Fruit fly (Drosophila melanogaster) whole organism, embryonic: Measurements from ENCODE around the gene Csp.

Source experiments
- Atf3 ChIP-seq: fragments of 200-800 bp; sonication (Bioruptor generic); optimal IDR thresholded peaks from 3 replicates; lab custom pipeline; 2016; ENCODE audit warnings: missing biosample characterization, missing genetic modification characterization
- BEAF-32 ChIP-seq: fragments of 200-800 bp; sonication (Bioruptor generic); optimal IDR thresholded peaks from 3 replicates; lab custom pipeline; 2017; ENCODE audit warnings: missing biosample characterization, missing genetic modification characterization, mild to moderate bottlenecking, moderate library complexity, missing genetic modification reagents
- CG10366 ChIP-seq: fragments of 200-800 bp; sonication (Bioruptor generic); IDR thresholded peaks from 2 replicates; pipeline ENCODE4 v1.3.6; 2022; ENCODE audit warnings: missing biosample characterization, missing genetic modification characterization
- CG10565 ChIP-seq: fragments of 200-800 bp; sonication (Bioruptor generic); optimal IDR thresholded peaks from 3 replicates; lab custom pipeline; 2016; ENCODE audit warnings: missing biosample characterization, mild to moderate bottlenecking, missing genetic modification characterization
- CG12104 ChIP-seq: fragments of 200-800 bp; sonication (Bioruptor generic); optimal IDR thresholded peaks from 3 replicates; lab custom pipeline; 2016; ENCODE audit warnings: missing biosample characterization, missing genetic modification characterization
- CG13123 ChIP-seq: fragments of 200-800 bp; sonication (Bioruptor generic); optimal IDR thresholded peaks from 2 replicates; lab custom pipeline; 2016; ENCODE audit warnings: missing biosample characterization, missing genetic modification characterization
- CG13624 ChIP-seq: fragments of 200-800 bp; sonication (Bioruptor generic); optimal IDR thresholded peaks from 2 replicates; lab custom pipeline; 2016; ENCODE audit warnings: missing biosample characterization, missing genetic modification characterization
- CG18476 ChIP-seq: fragments of 200-800 bp; sonication (Bioruptor generic); optimal IDR thresholded peaks from 2 replicates; lab custom pipeline; 2016; ENCODE audit warnings: missing biosample characterization, mild to moderate bottlenecking, missing genetic modification characterization
- CG2116 ChIP-seq: fragments of 200-800 bp; sonication (Bioruptor generic); optimal IDR thresholded peaks from 3 replicates; lab custom pipeline; 2018; ENCODE audit warnings: missing biosample characterization, mild to moderate bottlenecking, missing genetic modification characterization
- CG2120 ChIP-seq: fragments of 200-800 bp; sonication (Bioruptor generic); optimal IDR thresholded peaks from 3 replicates; lab custom pipeline; 2016; ENCODE audit warnings: missing biosample characterization, missing genetic modification characterization
- CG2199 ChIP-seq: fragments of 200-800 bp; sonication (Bioruptor generic); IDR thresholded peaks from 3 replicates; pipeline ENCODE4 v1.3.6; 2022; ENCODE audit warnings: missing biosample characterization, missing genetic modification characterization
- CG31224 ChIP-seq: fragments of 200-800 bp; sonication (Bioruptor generic); IDR thresholded peaks from 2 replicates; pipeline ENCODE4 v1.3.6; 2022; ENCODE audit warnings: missing biosample characterization, missing genetic modification characterization
- CG32767 ChIP-seq: fragments of 200-800 bp; sonication (Bioruptor generic); IDR thresholded peaks from 2 replicates; pipeline ENCODE4 v1.3.6; 2022; ENCODE audit warnings: missing biosample characterization, missing genetic modification characterization
- CG4360 ChIP-seq: fragments of 200-800 bp; sonication (Bioruptor generic); IDR thresholded peaks from 2 replicates; pipeline ENCODE4 v1.3.6; 2022; ENCODE audit warnings: missing biosample characterization, missing genetic modification characterization
- CG4707 ChIP-seq: fragments of 200-800 bp; sonication (Bioruptor generic); optimal IDR thresholded peaks from 2 replicates; lab custom pipeline; 2018; ENCODE audit warnings: missing biosample characterization, mild to moderate bottlenecking, missing genetic modification characterization, moderate library complexity
- CG6254 ChIP-seq: fragments of 200-800 bp; sonication (Bioruptor generic); optimal IDR thresholded peaks from 3 replicates; lab custom pipeline; 2017; ENCODE audit warnings: mild to moderate bottlenecking, missing biosample characterization, missing genetic modification reagents, missing genetic modification characterization
- CG6654 ChIP-seq: fragments of 200-800 bp; sonication (Bioruptor generic); optimal IDR thresholded peaks from 2 replicates; lab custom pipeline; 2017; ENCODE audit warnings: missing biosample characterization, mild to moderate bottlenecking, missing genetic modification characterization
- CG6791 ChIP-seq: fragments of 200-800 bp; sonication (Bioruptor generic); IDR thresholded peaks from 3 replicates; pipeline ENCODE4 v1.3.6; 2022; ENCODE audit warnings: missing biosample characterization, missing genetic modification characterization; ENCODE audit not compliant: partially characterized antibody
- CG7271 ChIP-seq: fragments of 200-800 bp; sonication (Bioruptor generic); optimal IDR thresholded peaks from 2 replicates; lab custom pipeline; 2018; ENCODE audit warnings: missing biosample characterization, mild to moderate bottlenecking, missing genetic modification characterization, moderate library complexity
- CG8765 ChIP-seq: fragments of 200-800 bp; sonication (Bioruptor generic); IDR thresholded peaks from 2 replicates; pipeline ENCODE4 v1.3.6; 2022; ENCODE audit warnings: missing biosample characterization, missing genetic modification characterization
- Doc2 ChIP-seq: fragments of 200-800 bp; sonication (Bioruptor generic); IDR thresholded peaks from 2 replicates; pipeline ENCODE4 v1.3.6; 2022; ENCODE audit warnings: missing biosample characterization, missing genetic modification characterization
- Elba2 ChIP-seq: fragments of 200-800 bp; sonication (Bioruptor generic); optimal IDR thresholded peaks from 3 replicates; lab custom pipeline; 2016; ENCODE audit warnings: missing biosample characterization, missing genetic modification characterization
- Kr ChIP-seq: fragments of 200-800 bp; sonication (Bioruptor generic); optimal IDR thresholded peaks from 2 replicates; lab custom pipeline; 2017; ENCODE audit warnings: missing biosample characterization, mild to moderate bottlenecking, missing genetic modification characterization
- Taf1 ChIP-seq: fragments of 200-800 bp; sonication (Bioruptor generic); IDR thresholded peaks from 2 replicates; pipeline ENCODE4 v1.3.6; 2022; ENCODE audit warnings: missing biosample characterization, missing genetic modification characterization
- Vsx1 ChIP-seq: fragments of 200-800 bp; sonication (Bioruptor generic); optimal IDR thresholded peaks from 2 replicates; lab custom pipeline; 2017; ENCODE audit warnings: missing biosample characterization, mild to moderate bottlenecking, missing genetic modification characterization, missing genetic modification reagents
- Xrp1 ChIP-seq: fragments of 200-800 bp; sonication (Bioruptor generic); IDR thresholded peaks from 2 replicates; pipeline ENCODE4 v1.3.6; 2022; ENCODE audit warnings: missing biosample characterization, missing genetic modification characterization
- ab ChIP-seq: fragments of 200-800 bp; sonication (Bioruptor generic); optimal IDR thresholded peaks from 2 replicates; lab custom pipeline; 2016; ENCODE audit warnings: missing biosample characterization, missing genetic modification characterization
- amos ChIP-seq: fragments of 200-800 bp; sonication (Bioruptor generic); IDR thresholded peaks from 2 replicates; pipeline ENCODE4 v1.3.6; 2022; ENCODE audit warnings: missing biosample characterization, missing genetic modification characterization; ENCODE audit not compliant: partially characterized antibody
- bigmax ChIP-seq: fragments of 200-800 bp; sonication (Bioruptor generic); optimal IDR thresholded peaks from 2 replicates; lab custom pipeline; 2018; ENCODE audit warnings: missing biosample characterization, mild to moderate bottlenecking, missing genetic modification characterization
- croc ChIP-seq: fragments of 200-800 bp; sonication (Bioruptor generic); conservative IDR thresholded peaks from 3 replicates; pipeline ENCODE4 v1.3.6; 2022; ENCODE audit warnings: missing biosample characterization, missing genetic modification characterization
- da ChIP-seq: fragments of 200-800 bp; sonication (Bioruptor generic); optimal IDR thresholded peaks from 2 replicates; lab custom pipeline; 2016; ENCODE audit warnings: missing biosample characterization, missing genetic modification characterization
- emc ChIP-seq: fragments of 200-800 bp; sonication (Bioruptor generic); optimal IDR thresholded peaks from 2 replicates; lab custom pipeline; 2016; ENCODE audit warnings: missing biosample characterization, missing genetic modification characterization
- gcm ChIP-seq: fragments of 200-800 bp; sonication (Bioruptor generic); optimal IDR thresholded peaks from 2 replicates; lab custom pipeline; 2019; ENCODE audit warnings: missing biosample characterization, mild to moderate bottlenecking, missing genetic modification characterization, moderate library complexity
- gfzf ChIP-seq: fragments of 200-800 bp; sonication (Bioruptor generic); optimal IDR thresholded peaks from 2 replicates; lab custom pipeline; 2016; ENCODE audit warnings: missing biosample characterization, mild to moderate bottlenecking, missing genetic modification characterization, moderate library complexity
- h ChIP-seq: fragments of >200 bp; optimal IDR thresholded peaks from 2 replicates; lab custom pipeline; 2017
- hb ChIP-seq: fragments of 200-800 bp; sonication (Bioruptor generic); IDR thresholded peaks from 3 replicates; pipeline ENCODE4 v1.3.6; 2022; ENCODE audit warnings: missing biosample characterization, missing genetic modification characterization; ENCODE audit not compliant: partially characterized antibody
- jigr1 ChIP-seq: fragments of 200-800 bp; sonication (Bioruptor generic); IDR thresholded peaks from 3 replicates; pipeline ENCODE4 v1.3.6; 2022; ENCODE audit warnings: missing biosample characterization, missing genetic modification characterization
- kni ChIP-seq: fragments of 200-800 bp; sonication (Bioruptor generic); optimal IDR thresholded peaks from 3 replicates; lab custom pipeline; 2017; ENCODE audit warnings: mild to moderate bottlenecking, missing biosample characterization, missing genetic modification reagents, missing genetic modification characterization
- lilli ChIP-seq: fragments of 200-800 bp; sonication (Bioruptor generic); optimal IDR thresholded peaks from 3 replicates; lab custom pipeline; 2016; ENCODE audit warnings: missing biosample characterization, missing genetic modification characterization
- nmo ChIP-seq: fragments of 200-800 bp; sonication (Bioruptor generic); optimal IDR thresholded peaks from 2 replicates; lab custom pipeline; 2018; ENCODE audit warnings: missing biosample characterization, mild to moderate bottlenecking, missing genetic modification characterization, moderate library complexity
- org-1 ChIP-seq: fragments of 200-800 bp; sonication (Bioruptor generic); optimal IDR thresholded peaks from 2 replicates; lab custom pipeline; 2017; ENCODE audit warnings: missing biosample characterization, missing genetic modification characterization
- p53 ChIP-seq: fragments of 200-800 bp; sonication (Bioruptor generic); optimal IDR thresholded peaks from 2 replicates; lab custom pipeline; 2016; ENCODE audit warnings: missing biosample characterization, missing genetic modification characterization
- prd ChIP-seq, 3 experiments: fragments of >200 bp in 2 of 3; fragments of 200-800 bp in 1 of 3; sonication (Bioruptor generic) in 1 of 3; optimal IDR thresholded peaks in 2 of 3; IDR thresholded peaks in 1 of 3; 2 replicates in 2 of 3; 3 replicates in 1 of 3; pipeline versions ENCODE4 v1.3.6 to Lab custom; 2017 to 2022; ENCODE audit warnings: missing biosample characterization in 1 of 3, missing genetic modification characterization in 1 of 3
- psq ChIP-seq: fragments of 200-800 bp; sonication (Bioruptor generic); optimal IDR thresholded peaks from 2 replicates; lab custom pipeline; 2017; ENCODE audit warnings: missing biosample characterization, missing genetic modification characterization
- scrt ChIP-seq: fragments of 200-800 bp; sonication (Bioruptor generic); optimal IDR thresholded peaks from 2 replicates; lab custom pipeline; 2018; ENCODE audit warnings: missing biosample characterization, mild to moderate bottlenecking, missing genetic modification characterization, moderate library complexity
- trh ChIP-seq: fragments of 200-800 bp; sonication (Bioruptor generic); optimal IDR thresholded peaks from 2 replicates; lab custom pipeline; 2016; ENCODE audit warnings: missing biosample characterization, missing genetic modification characterization
- tx ChIP-seq: fragments of 200-800 bp; sonication (Bioruptor generic); optimal IDR thresholded peaks from 2 replicates; lab custom pipeline; 2016; ENCODE audit warnings: missing biosample characterization, missing genetic modification characterization
- unc-4 ChIP-seq: fragments of 200-800 bp; sonication (Bioruptor generic); IDR thresholded peaks from 2 replicates; pipeline ENCODE4 v1.3.6; 2022; ENCODE audit warnings: missing biosample characterization, missing genetic modification characterization; ENCODE audit not compliant: partially characterized antibody
- wdn ChIP-seq: fragments of 200-800 bp; sonication (Bioruptor generic); IDR thresholded peaks from 2 replicates; pipeline ENCODE4 v1.3.6; 2022; ENCODE audit warnings: missing biosample characterization, missing genetic modification characterization
- wor ChIP-seq: fragments of 200-800 bp; sonication (Bioruptor generic); IDR thresholded peaks from 2 replicates; pipeline ENCODE4 v1.3.6; 2022; ENCODE audit warnings: missing biosample characterization, missing genetic modification characterization
- z ChIP-seq: fragments of 200-800 bp; sonication (Bioruptor generic); IDR thresholded peaks from 3 replicates; pipeline ENCODE4 v1.3.6; 2022; ENCODE audit warnings: missing biosample characterization, missing genetic modification characterization
- zfh2 ChIP-seq: fragments of 200-800 bp; sonication (Bioruptor generic); optimal IDR thresholded peaks from 2 replicates; lab custom pipeline; 2016; ENCODE audit warnings: missing biosample characterization, missing genetic modification characterization

Csp gene

dm6 chr3L:22276614-22277013, 9.4 kb downstream of the Csp start (continued):
- no peak for TF ChIP-seq CG12104 (GFP tag; lab: Kevin White, UChicago)
- TF ChIP-seq bigmax: no peak
- TF ChIP-seq gcm (GFP tag; lab: Kevin White, UChicago): no peak
- no peak for TF ChIP-seq CG8765 (GFP tag; lab: Robert Waterston, UW)
- TF ChIP-seq tx (GFP tag; lab: Kevin White, UChicago): no peak
- TF ChIP-seq CG13123 (GFP tag; lab: Kevin White, UChicago): no peak
- peak; percentile 10 for TF ChIP-seq org-1 (GFP tag; lab: Kevin White, UChicago)
- no peak for TF ChIP-seq Doc2 (GFP tag; lab: Robert Waterston, UW)
- TF ChIP-seq Vsx1: no peak
- 0 out of 2 replicates have a peak, but pooled peaks have one; percentile 5 for TF ChIP-seq wdn (GFP tag; lab: Robert Waterston, UW)
- TF ChIP-seq da (GFP tag; lab: Kevin White, UChicago): no peak
- no peak for TF ChIP-seq CG6654 (GFP tag; lab: Kevin White, UChicago)
- TF ChIP-seq nmo (GFP tag; lab: Kevin White, UChicago): no peak
- TF ChIP-seq zfh2 (GFP tag; lab: Kevin White, UChicago): peak; percentile 11
- no peak for TF ChIP-seq amos (GFP tag; lab: Robert Waterston, UW)
- TF ChIP-seq Xrp1 (GFP tag; lab: Robert Waterston, UW): no peak
- no peak for TF ChIP-seq CG4360 (GFP tag; lab: Robert Waterston, UW)
- no peak for TF ChIP-seq CG2199 (GFP tag; lab: Robert Waterston, UW)
- no peak for TF ChIP-seq CG7271
- no peak for TF ChIP-seq CG10565 (GFP tag; lab: Kevin White, UChicago)
- TF ChIP-seq Kr (GFP tag; lab: Kevin White, UChicago): no peak
- no peak for TF ChIP-seq CG32767
- TF ChIP-seq prd (optimal IDR thresholded peaks at IDR 0.05; lab: Kevin White, UChicago): no peak
- TF ChIP-seq prd (GFP tag; IDR thresholded peaks at IDR 0.05; lab: Robert Waterston, UW): peak; percentile 46; the same call in 2 of the 3 replicates
- TF ChIP-seq trh (GFP tag; lab: Kevin White, UChicago): no peak
- no peak for TF ChIP-seq CG18476 (GFP tag; lab: Kevin White, UChicago)
- TF ChIP-seq Elba2 (GFP tag; lab: Kevin White, UChicago): no peak
- no peak for TF ChIP-seq jigr1 (GFP tag; lab: Robert Waterston, UW)
- TF ChIP-seq ab (GFP tag; lab: Kevin White, UChicago): no peak
- no peak for TF ChIP-seq BEAF-32 (GFP tag; lab: Kevin White, UChicago)
- TF ChIP-seq unc-4 (GFP tag; lab: Robert Waterston, UW): no peak
- TF ChIP-seq CG2116 (GFP tag; lab: Kevin White, UChicago): no peak
- no peak for TF ChIP-seq CG4707 (GFP tag; lab: Kevin White, UChicago)
- peak; percentile 51 for TF ChIP-seq CG10366 (GFP tag; lab: Robert Waterston, UW)
- 0 out of 2 replicates have a peak, but pooled peaks have one; percentile 14 for TF ChIP-seq wor (GFP tag; lab: Robert Waterston, UW)
- no peak for TF ChIP-seq scrt
- no peak for TF ChIP-seq gfzf (GFP tag; lab: Kevin White, UChicago)
- TF ChIP-seq CG6254 (GFP tag; lab: Kevin White, UChicago): no peak
- TF ChIP-seq croc (GFP tag; lab: Robert Waterston, UW): no peak
- TF ChIP-seq Atf3 (GFP tag; lab: Kevin White, UChicago): no peak
- TF ChIP-seq p53 (GFP tag; lab: Kevin White, UChicago): no peak
- no peak for TF ChIP-seq kni
- no peak for TF ChIP-seq lilli
- 0 out of 2 replicates have a peak, but pooled peaks have one; percentile 30 for TF ChIP-seq Taf1 (GFP tag; lab: Robert Waterston, UW)
- no peak for TF ChIP-seq CG6791 (GFP tag; lab: Robert Waterston, UW)
- TF ChIP-seq psq (GFP tag; lab: Kevin White, UChicago): no peak
- no peak for TF ChIP-seq CG13624 (GFP tag; lab: Kevin White, UChicago)
- no peak for TF ChIP-seq h (lab: Kevin White, UChicago)
- peak; percentile 28 for TF ChIP-seq CG2120 (GFP tag; lab: Kevin White, UChicago)
- TF ChIP-seq hb (GFP tag; lab: Robert Waterston, UW): no peak
- no peak for TF ChIP-seq z
- peak; percentile 34; the same call in 1 of the 2 replicates for TF ChIP-seq CG31224 (GFP tag; lab: Robert Waterston, UW)
- no peak for TF ChIP-seq emc (GFP tag; lab: Kevin White, UChicago)
